Worm (Caenorhabditis elegans) whole organism, early embryonic: Measurements from ENCODE around the gene M02F4.1.

Source experiments
- ama-1 ChIP-seq: fragments of 150-350 bp; optimal IDR thresholded peaks from 2 replicates; lab custom pipeline; 2014
- ceh-13 ChIP-seq: fragments of 200-800 bp; sonication (Bioruptor generic); optimal IDR thresholded peaks from 2 replicates; lab custom pipeline; 2018; ENCODE audit warnings: mild to moderate bottlenecking, missing genetic modification characterization, missing compliant biosample characterization
- ets-7 ChIP-seq: sonication (generic microtip); optimal IDR thresholded peaks from 2 replicates; lab custom pipeline; 2016; ENCODE audit warnings: missing genotype, missing genetic modification characterization, missing compliant biosample characterization
- flt-1 ChIP-seq: fragments of 200-800 bp; sonication (Bioruptor generic); IDR thresholded peaks from 2 replicates; pipeline ENCODE4 v1.3.6; 2022; ENCODE audit warnings: missing genetic modification characterization, missing compliant biosample characterization
- hmbx-1 ChIP-seq: sonication (generic microtip); optimal IDR thresholded peaks from 2 replicates; lab custom pipeline; 2016; ENCODE audit warnings: mild to moderate bottlenecking, missing genetic modification characterization, missing compliant biosample characterization
- pes-1 ChIP-seq: fragments of 200-800 bp; sonication (Bioruptor generic); IDR thresholded peaks from 2 replicates; pipeline ENCODE4 v1.3.6; 2022; ENCODE audit warnings: missing genetic modification reagents, missing genetic modification characterization, missing compliant biosample characterization
- sea-1 ChIP-seq: fragments of 200-800 bp; sonication (Bioruptor generic); conservative IDR thresholded peaks from 2 replicates; pipeline ENCODE4 v1.3.6; 2022; ENCODE audit warnings: missing genetic modification characterization, missing compliant biosample characterization
- tbx-11 ChIP-seq: fragments of 200-800 bp; sonication (Bioruptor generic); IDR thresholded peaks from 2 replicates; pipeline ENCODE4 v1.3.6; 2022; ENCODE audit warnings: missing genetic modification characterization, missing compliant biosample characterization
- tra-4 ChIP-seq: sonication (generic microtip); optimal IDR thresholded peaks from 2 replicates; lab custom pipeline; 2017; ENCODE audit warnings: missing genetic modification characterization, missing compliant biosample characterization

- TF ChIP-seq sea-1 (GFP tag; lab: Robert Waterston, UW) = no peak
- TF ChIP-seq flt-1 (GFP tag; lab: Robert Waterston, UW) = no peak
- no peak for TF ChIP-seq hmbx-1 (tag; lab: Kevin White, UChicago)
- TF ChIP-seq ama-1 (lab: Kevin White, UChicago) = no peak
- TF ChIP-seq ets-7 (tag; lab: Kevin White, UChicago) = no peak
- no peak for TF ChIP-seq pes-1 (GFP tag; lab: Robert Waterston, UW)
- no peak for TF ChIP-seq ceh-13 (GFP tag; lab: Kevin White, UChicago)
- no peak for TF ChIP-seq tra-4 (tag; lab: Kevin White, UChicago)
- no peak for TF ChIP-seq tbx-11 (GFP tag; lab: Robert Waterston, UW)
Observed at ce11 chrX:3051315-3051993, 22.5 kb upstream of the M02F4.1 start.
